ENCODE assay signal across 5 fruit fly cellular contexts in genomic region chr3R:18582236-18582635, dm6.
TF ChIP-seq lines count a peak whose summit lies in the region.

No protein-coding gene starts in this region.

- no peak for TF ChIP-seq CTCF in whole organism, embryonic (GFP tag; optimal IDR thresholded peaks at IDR 0.05; lab: Kevin White, UChicago)

TF ChIP-seq in whole organism, adult, 20 proteins besides CTCF, POLR2A, EP300 and RAD21 (continues in another document):
- TF ChIP-seq tj (GFP tag; optimal IDR thresholded peaks at IDR 0.05; lab: Kevin White, UChicago) (no peak), Clk (GFP tag; optimal IDR thresholded peaks at IDR 0.05; lab: Kevin White, UChicago) (peak; percentile 37), CG7045 (GFP tag; optimal IDR thresholded peaks at IDR 0.05; lab: Kevin White, UChicago) (peak; percentile 22), Hr96 (GFP tag; optimal IDR thresholded peaks at IDR 0.05; lab: Kevin White, UChicago) (peak; percentile 23), CG33017 (tag; optimal IDR thresholded peaks at IDR 0.05; lab: Kevin White, UChicago) (peak; percentile 7), CG1620 (GFP tag; optimal IDR thresholded peaks at IDR 0.05; lab: Kevin White, UChicago) (no peak), pad (GFP tag; optimal IDR thresholded peaks at IDR 0.05; lab: Kevin White, UChicago) (peak; percentile 1), Mnt (GFP tag; optimal IDR thresholded peaks at IDR 0.05; lab: Kevin White, UChicago) (peak; percentile 19), CG11617 (GFP tag; optimal IDR thresholded peaks at IDR 0.05; lab: Kevin White, UChicago) (peak; percentile 34), CG5204 (GFP tag; optimal IDR thresholded peaks at IDR 0.05; lab: Kevin White, UChicago) (peak; percentile 30), ovo (GFP tag; optimal IDR thresholded peaks at IDR 0.05; lab: Kevin White, UChicago) (peak; percentile 12), Crg-1 (GFP tag; optimal IDR thresholded peaks at IDR 0.05; lab: Kevin White, UChicago) (peak; percentile 33), toe (GFP tag; optimal IDR thresholded peaks at IDR 0.05; lab: Kevin White, UChicago) (peak; percentile 21), cnc (optimal IDR thresholded peaks at IDR 0.05; lab: Kevin White, UChicago) (no peak), CG7101 (tag; optimal IDR thresholded peaks at IDR 0.05; lab: Kevin White, UChicago) (peak; percentile 66), cic (GFP tag; optimal IDR thresholded peaks at IDR 0.05; lab: Kevin White, UChicago) (peak; percentile 81), CG14711 (tag; optimal IDR thresholded peaks at IDR 0.05; lab: Kevin White, UChicago) (peak; percentile 30), CG12768 (GFP tag; optimal IDR thresholded peaks at IDR 0.05; lab: Kevin White, UChicago) (peak; percentile 64)

TF ChIP-seq in whole organism, embryonic, 481 proteins besides CTCF, POLR2A, EP300 and RAD21 (continues in another document):
- no peak for TF ChIP-seq CG7745 (tag; optimal IDR thresholded peaks at IDR 0.05; lab: Kevin White, UChicago)
- no peak for TF ChIP-seq ci (GFP tag; IDR thresholded peaks at IDR 0.05; lab: Robert Waterston, UW)
- TF ChIP-seq zen (tag; optimal IDR thresholded peaks at IDR 0.05; lab: Kevin White, UChicago): no peak
- no peak for TF ChIP-seq Mrtf (GFP tag; IDR thresholded peaks at IDR 0.05; lab: Robert Waterston, UW)
- TF ChIP-seq lbe (GFP tag; optimal IDR thresholded peaks at IDR 0.05; lab: Kevin White, UChicago): peak; percentile 12
- TF ChIP-seq aop (GFP tag; IDR thresholded peaks at IDR 0.05; lab: Robert Waterston, UW): no peak
- peak; percentile 23 for TF ChIP-seq Med (GFP tag; lab: Kevin White, UChicago)
- TF ChIP-seq bbx (GFP tag; IDR thresholded peaks at IDR 0.05; lab: Robert Waterston, UW; ENCODE audit: partially characterized antibody): no peak
- no peak for TF ChIP-seq ranshi (GFP tag; IDR thresholded peaks at IDR 0.05; lab: Robert Waterston, UW)
- no peak for TF ChIP-seq nmo (GFP tag; optimal IDR thresholded peaks at IDR 0.05; lab: Kevin White, UChicago)
- TF ChIP-seq toy (GFP tag; IDR thresholded peaks at IDR 0.05; lab: Robert Waterston, UW): no peak
- TF ChIP-seq gsb-n (tag; optimal IDR thresholded peaks at IDR 0.05; lab: Kevin White, UChicago): no peak
- TF ChIP-seq CG12659 (GFP tag; optimal IDR thresholded peaks at IDR 0.05; lab: Kevin White, UChicago): no peak
- no peak for TF ChIP-seq CG7372 (GFP tag; IDR thresholded peaks at IDR 0.05; lab: Robert Waterston, UW)
- peak; percentile 39 for TF ChIP-seq sens (GFP tag; lab: Kevin White, UChicago)
- no peak for TF ChIP-seq Ets97D (GFP tag; optimal IDR thresholded peaks at IDR 0.05; lab: Kevin White, UChicago)
- no peak for TF ChIP-seq Lim3 (GFP tag; IDR thresholded peaks at IDR 0.05; lab: Robert Waterston, UW)
- TF ChIP-seq CG12071 (GFP tag; optimal IDR thresholded peaks at IDR 0.05; lab: Kevin White, UChicago): no peak
- TF ChIP-seq nerfin-1 (tag; optimal IDR thresholded peaks at IDR 0.05; lab: Kevin White, UChicago): no peak
- TF ChIP-seq Oli (tag; optimal IDR thresholded peaks at IDR 0.05; lab: Kevin White, UChicago): no peak
- TF ChIP-seq ash1 (GFP tag; optimal IDR thresholded peaks at IDR 0.05; lab: Kevin White, UChicago): no peak

TF ChIP-seq in whole organism, prepupa, 60 proteins besides CTCF, POLR2A, EP300 and RAD21:
- TF ChIP-seq vri (GFP tag; optimal IDR thresholded peaks at IDR 0.05; lab: Kevin White, UChicago) (peak; percentile 27), CG6808 (GFP tag; optimal IDR thresholded peaks at IDR 0.05; lab: Kevin White, UChicago) (peak; percentile 5), CG6163 (GFP tag; IDR thresholded peaks at IDR 0.05; lab: Robert Waterston, UW) (0 out of 3 replicates have a peak, but pooled peaks have one; percentile 11), CG8319 (GFP tag; optimal IDR thresholded peaks at IDR 0.05; lab: Kevin White, UChicago) (no peak)

TF ChIP-seq in whole organism, pupa, 21 proteins besides CTCF, POLR2A, EP300 and RAD21:
- TF ChIP-seq rn (GFP tag; IDR thresholded peaks at IDR 0.05; lab: Robert Waterston, UW) (no peak), CG32121 (GFP tag; IDR thresholded peaks at IDR 0.05; lab: Robert Waterston, UW) (no peak), gl (tag; optimal IDR thresholded peaks at IDR 0.05; lab: Kevin White, UChicago) (peak; percentile 6), CG4496 (GFP tag; IDR thresholded peaks at IDR 0.05; lab: Robert Waterston, UW) (no peak), EcR (GFP tag; optimal IDR thresholded peaks at IDR 0.05; lab: Kevin White, UChicago) (peak; percentile 62), CG9948 (tag; optimal IDR thresholded peaks at IDR 0.05; lab: Kevin White, UChicago) (no peak), Snoo (tag; optimal IDR thresholded peaks at IDR 0.05; lab: Kevin White, UChicago) (no peak), fd96Ca (GFP tag; IDR thresholded peaks at IDR 0.05; lab: Robert Waterston, UW) (no peak), Ets98B (GFP tag; IDR thresholded peaks at IDR 0.05; lab: Robert Waterston, UW) (peak; percentile 21; the same call in 1 of the 2 replicates), CG17806 (tag; optimal IDR thresholded peaks at IDR 0.05; lab: Kevin White, UChicago) (no peak), D1 (tag; optimal IDR thresholded peaks at IDR 0.05; lab: Kevin White, UChicago) (no peak), CG8159 (tag; optimal IDR thresholded peaks at IDR 0.05; lab: Kevin White, UChicago) (no peak), CG14655 (GFP tag; optimal IDR thresholded peaks at IDR 0.05; lab: Kevin White, UChicago) (no peak), CG34367 (tag; optimal IDR thresholded peaks at IDR 0.05; lab: Kevin White, UChicago) (no peak), Pif1B (GFP tag; optimal IDR thresholded peaks at IDR 0.05; lab: Kevin White, UChicago) (no peak), CG15710 (tag; optimal IDR thresholded peaks at IDR 0.05; lab: Kevin White, UChicago) (no peak), CG10348 (GFP tag; IDR thresholded peaks at IDR 0.05; lab: Robert Waterston, UW) (no peak), Pif1A (GFP tag; optimal IDR thresholded peaks at IDR 0.05; lab: Kevin White, UChicago) (peak; percentile 2), CG13204 (GFP tag; optimal IDR thresholded peaks at IDR 0.05; lab: Kevin White, UChicago) (no peak), CG12605 (GFP tag; IDR thresholded peaks at IDR 0.05; lab: Robert Waterston, UW) (no peak), CG8301 (tag; optimal IDR thresholded peaks at IDR 0.05; lab: Kevin White, UChicago) (no peak)

TF ChIP-seq in whole organism, wandering third instar larva, 38 proteins besides CTCF, POLR2A, EP300 and RAD21:
- TF ChIP-seq ey (GFP tag; optimal IDR thresholded peaks at IDR 0.05; lab: Kevin White, UChicago): no peak
- no peak for TF ChIP-seq Dif (GFP tag; optimal IDR thresholded peaks at IDR 0.05; lab: Kevin White, UChicago; ENCODE audit: partially characterized antibody)
- TF ChIP-seq fru (GFP tag; optimal IDR thresholded peaks at IDR 0.05; lab: Kevin White, UChicago): no peak
- no peak for TF ChIP-seq jim (GFP tag; optimal IDR thresholded peaks at IDR 0.05; lab: Kevin White, UChicago)
- no peak for TF ChIP-seq Hr83 (GFP tag; optimal IDR thresholded peaks at IDR 0.05; lab: Kevin White, UChicago; ENCODE audit: poor library complexity, severe bottlenecking)
- no peak for TF ChIP-seq N (GFP tag; optimal IDR thresholded peaks at IDR 0.05; lab: Kevin White, UChicago)
- TF ChIP-seq Mio (GFP tag; optimal IDR thresholded peaks at IDR 0.05; lab: Kevin White, UChicago): no peak
- TF ChIP-seq woc (GFP tag; optimal IDR thresholded peaks at IDR 0.05; lab: Kevin White, UChicago): no peak
- no peak for TF ChIP-seq foxo (GFP tag; optimal IDR thresholded peaks at IDR 0.05; lab: Kevin White, UChicago)
- TF ChIP-seq h (GFP tag; optimal IDR thresholded peaks at IDR 0.05; lab: Kevin White, UChicago): peak; percentile 49
- TF ChIP-seq Abd-B (GFP tag; optimal IDR thresholded peaks at IDR 0.05; lab: Kevin White, UChicago): no peak
- TF ChIP-seq Vsx2 (GFP tag; optimal IDR thresholded peaks at IDR 0.05; lab: Kevin White, UChicago; ENCODE audit: partially characterized antibody): no peak
- peak; percentile 46 for TF ChIP-seq rgr (GFP tag; optimal IDR thresholded peaks at IDR 0.05; lab: Kevin White, UChicago)
- TF ChIP-seq HLH106 (tag; optimal IDR thresholded peaks at IDR 0.05; lab: Kevin White, UChicago): no peak
- TF ChIP-seq CrebA (GFP tag; optimal IDR thresholded peaks at IDR 0.05; lab: Kevin White, UChicago; ENCODE audit: borderline replicate concordance): no peak
- TF ChIP-seq sage (GFP tag; optimal IDR thresholded peaks at IDR 0.05; lab: Kevin White, UChicago): no peak
- peak; percentile 24 for TF ChIP-seq Hnf4 (GFP tag; optimal IDR thresholded peaks at IDR 0.05; lab: Kevin White, UChicago)
- TF ChIP-seq OdsH (GFP tag; optimal IDR thresholded peaks at IDR 0.05; lab: Kevin White, UChicago): peak; percentile 7
- TF ChIP-seq tai (GFP tag; optimal IDR thresholded peaks at IDR 0.05; lab: Kevin White, UChicago): no peak
- TF ChIP-seq dmrt93B (GFP tag; optimal IDR thresholded peaks at IDR 0.05; lab: Kevin White, UChicago): no peak
- TF ChIP-seq Hr78 (GFP tag; optimal IDR thresholded peaks at IDR 0.05; lab: Kevin White, UChicago): no peak
- TF ChIP-seq brk (GFP tag; optimal IDR thresholded peaks at IDR 0.05; lab: Kevin White, UChicago): no peak
- no peak for TF ChIP-seq sv (GFP tag; optimal IDR thresholded peaks at IDR 0.05; lab: Kevin White, UChicago)
- no peak for TF ChIP-seq GATAd (GFP tag; optimal IDR thresholded peaks at IDR 0.05; lab: Kevin White, UChicago)
- no peak for TF ChIP-seq dsf (GFP tag; optimal IDR thresholded peaks at IDR 0.05; lab: Kevin White, UChicago; ENCODE audit: borderline replicate concordance)
- no peak for TF ChIP-seq Jra (GFP tag; optimal IDR thresholded peaks at IDR 0.05; lab: Kevin White, UChicago)
- no peak for TF ChIP-seq usp (GFP tag; optimal IDR thresholded peaks at IDR 0.05; lab: Kevin White, UChicago)
- TF ChIP-seq dl (GFP tag; optimal IDR thresholded peaks at IDR 0.05; lab: Kevin White, UChicago; ENCODE audit: insufficient read depth in 1 of 2, partially characterized antibody in 2 of 2): no peak
- TF ChIP-seq CG9705 (GFP tag; optimal IDR thresholded peaks at IDR 0.05; lab: Kevin White, UChicago): no peak
- no peak for TF ChIP-seq Rel (GFP tag; optimal IDR thresholded peaks at IDR 0.05; lab: Kevin White, UChicago)
- TF ChIP-seq Rel (tag; optimal IDR thresholded peaks at IDR 0.05; lab: Kevin White, UChicago): no peak
- no peak for TF ChIP-seq br (GFP tag; optimal IDR thresholded peaks at IDR 0.05; lab: Kevin White, UChicago)
- no peak for TF ChIP-seq Sp1 (GFP tag; optimal IDR thresholded peaks at IDR 0.05; lab: Kevin White, UChicago)
- TF ChIP-seq Dfd (GFP tag; optimal IDR thresholded peaks at IDR 0.05; lab: Kevin White, UChicago): no peak
- no peak for TF ChIP-seq Myc (optimal IDR thresholded peaks at IDR 0.05; lab: Kevin White, UChicago)
- no peak for TF ChIP-seq CG32264 (GFP tag; optimal IDR thresholded peaks at IDR 0.05; lab: Kevin White, UChicago)
TF ChIP-seq in whole organism, wandering third instar larva: peak in this region for 4.
